Worm (Caenorhabditis elegans) whole organism, L4 larva: Measurements from ENCODE around the gene ZK686.5.

ENCODE experiments used
- F37D6.2 ChIP-seq: sonication (generic microtip); optimal IDR thresholded peaks from 2 replicates; lab custom pipeline; 2016; ENCODE audit warnings: mild to moderate bottlenecking, missing genetic modification characterization, missing compliant biosample characterization
- F49E8.2 ChIP-seq: sonication (generic microtip); optimal IDR thresholded peaks from 2 replicates; lab custom pipeline; 2016; ENCODE audit warnings: missing compliant biosample characterization, mild to moderate bottlenecking, missing genetic modification characterization, borderline replicate concordance
- Y5F2A.4 ChIP-seq: fragments of 200-800 bp; sonication (Bioruptor generic); optimal IDR thresholded peaks from 2 replicates; lab custom pipeline; 2018; ENCODE audit warnings: mild to moderate bottlenecking, missing genetic modification characterization, missing compliant biosample characterization
- Y75B8A.6 ChIP-seq: fragments of 200-800 bp; sonication (Bioruptor generic); IDR thresholded peaks from 2 replicates; pipeline ENCODE4 v1.3.6; 2022; ENCODE audit warnings: missing genetic modification reagents, missing genetic modification characterization, missing compliant biosample characterization
- aha-1 ChIP-seq: fragments of 150-350 bp; peaks from one replicate; lab custom pipeline; 2014; ENCODE audit warnings: missing biosample characterization, missing genetic modification characterization
- aly-2 ChIP-seq: sonication (generic microtip); optimal IDR thresholded peaks from 2 replicates; lab custom pipeline; 2018; ENCODE audit warnings: missing biosample characterization, missing genetic modification characterization
- ama-1 ChIP-seq: fragments of 150-350 bp; optimal IDR thresholded peaks from 2 replicates; lab custom pipeline; 2014; ENCODE audit warnings: inconsistent platforms, mixed read lengths
- arid-1 ChIP-seq: fragments of 200-800 bp; sonication (Bioruptor generic); conservative IDR thresholded peaks from 2 replicates; pipeline ENCODE4 v1.3.6; 2022; ENCODE audit warnings: missing genetic modification reagents, missing genetic modification characterization, missing compliant biosample characterization
- ceh-20 ChIP-seq: fragments of 200-800 bp; sonication (Bioruptor generic); IDR thresholded peaks from 2 replicates; pipeline ENCODE4 v1.3.6; 2022; ENCODE audit warnings: missing genetic modification reagents, missing genetic modification characterization, missing compliant biosample characterization
- ceh-28 ChIP-seq: fragments of 150-350 bp; optimal IDR thresholded peaks from 2 replicates; lab custom pipeline; 2014; ENCODE audit warnings: missing biosample characterization, missing genetic modification reagents, missing genetic modification characterization
- ceh-44 ChIP-seq: fragments of 200-800 bp; sonication (Bioruptor generic); IDR thresholded peaks from 2 replicates; pipeline ENCODE4 v1.3.6; 2022; ENCODE audit warnings: missing genetic modification reagents, missing genetic modification characterization, missing compliant biosample characterization
- ceh-62 ChIP-seq: sonication (generic microtip); optimal IDR thresholded peaks from 2 replicates; lab custom pipeline; 2017; ENCODE audit warnings: missing biosample characterization, missing genetic modification characterization
- daf-16 ChIP-seq, 3 experiments: sonication (generic microtip); optimal IDR thresholded peaks; 2 replicates each; lab custom pipeline; 2016 to 2017; ENCODE audit warnings: missing genetic modification characterization in 3 of 3, missing genetic modification reagents in 3 of 3, mild to moderate bottlenecking in 2 of 3, missing compliant biosample characterization in 2 of 3, missing biosample characterization in 1 of 3, moderate library complexity in 1 of 3
- daf-19 ChIP-seq: fragments of 200-800 bp; sonication (Bioruptor generic); conservative IDR thresholded peaks from 2 replicates; pipeline ENCODE4 v1.3.6; 2022; ENCODE audit warnings: missing genetic modification characterization, missing compliant biosample characterization
- dmd-8 ChIP-seq: fragments of 200-800 bp; sonication (Bioruptor generic); IDR thresholded peaks from 2 replicates; pipeline ENCODE4 v1.3.6; 2022; ENCODE audit warnings: missing genetic modification characterization, missing compliant biosample characterization
- dmd-9 ChIP-seq: fragments of 200-800 bp; sonication (Bioruptor generic); IDR thresholded peaks from 2 replicates; pipeline ENCODE4 v1.3.6; 2022; ENCODE audit warnings: missing genetic modification reagents, missing genetic modification characterization, missing compliant biosample characterization
- egl-27 ChIP-seq: sonication (generic microtip); optimal IDR thresholded peaks from 3 replicates; lab custom pipeline; 2017; ENCODE audit warnings: missing biosample characterization, missing genetic modification reagents, missing genetic modification characterization
- egl-43 ChIP-seq: fragments of 200-800 bp; sonication (Bioruptor generic); IDR thresholded peaks from 2 replicates; pipeline ENCODE4 v1.3.6; 2022; ENCODE audit warnings: missing genetic modification reagents, missing genetic modification characterization, missing compliant biosample characterization
- gei-8 ChIP-seq: fragments of 200-800 bp; sonication (Bioruptor generic); optimal IDR thresholded peaks from 2 replicates; lab custom pipeline; 2018; ENCODE audit warnings: mild to moderate bottlenecking, missing genetic modification characterization, missing compliant biosample characterization
- hlh-30 ChIP-seq: sonication (generic microtip); optimal IDR thresholded peaks from 2 replicates; lab custom pipeline; 2017; ENCODE audit warnings: antibody characterized with exemption, mild to moderate bottlenecking, missing genetic modification characterization, missing compliant biosample characterization; ENCODE audit not compliant: insufficient read depth
- hmg-1.1 ChIP-seq: fragments of 200-800 bp; sonication (Bioruptor generic); IDR thresholded peaks from 2 replicates; pipeline ENCODE4 v1.3.6; 2022; ENCODE audit warnings: missing genetic modification reagents, missing genetic modification characterization, missing compliant biosample characterization
- jun-1 ChIP-seq: fragments of 150-350 bp; optimal IDR thresholded peaks from 2 replicates; lab custom pipeline; 2014; ENCODE audit warnings: missing biosample characterization, missing genetic modification reagents, missing genetic modification characterization
- lin-39 ChIP-seq: fragments of 150-350 bp; optimal IDR thresholded peaks from 2 replicates; lab custom pipeline; 2014; ENCODE audit warnings: missing biosample characterization, missing genetic modification reagents, missing genetic modification characterization
- madf-9 ChIP-seq: fragments of 200-800 bp; sonication (Bioruptor generic); conservative IDR thresholded peaks from 2 replicates; pipeline ENCODE4 v1.3.6; 2022; ENCODE audit warnings: missing genetic modification reagents, missing genetic modification characterization, missing compliant biosample characterization
- mdl-1 ChIP-seq, 2 experiments: fragments of 150-350 bp in 1 of 2; sonication (generic microtip) in 1 of 2; optimal IDR thresholded peaks; 2 replicates each; lab custom pipeline; 2014 to 2017; ENCODE audit warnings: missing biosample characterization in 2 of 2, missing genetic modification characterization in 2 of 2
- mep-1 ChIP-seq: fragments of 150-350 bp; sonication (generic microtip); optimal IDR thresholded peaks from 3 replicates; lab custom pipeline; 2014; ENCODE audit warnings: missing biosample characterization, missing genetic modification characterization
- mes-2 ChIP-seq: sonication (generic microtip); optimal IDR thresholded peaks from 2 replicates; lab custom pipeline; 2016; ENCODE audit warnings: missing genotype, mild to moderate bottlenecking, missing genetic modification characterization, missing compliant biosample characterization; ENCODE audit not compliant: poor library complexity, severe bottlenecking
- mxl-2 ChIP-seq: fragments of 200-800 bp; sonication (Bioruptor generic); conservative IDR thresholded peaks from 2 replicates; pipeline ENCODE4 v1.3.6; 2022; ENCODE audit warnings: missing genetic modification reagents, missing genetic modification characterization, missing compliant biosample characterization
- nhr-10 ChIP-seq: fragments of 150-350 bp; optimal IDR thresholded peaks from 2 replicates; lab custom pipeline; 2014; ENCODE audit warnings: missing biosample characterization, missing genetic modification characterization
- nhr-11 ChIP-seq: fragments of 150-350 bp; optimal IDR thresholded peaks from 2 replicates; lab custom pipeline; 2014; ENCODE audit warnings: missing biosample characterization, missing genetic modification characterization
- nhr-41 ChIP-seq: fragments of 200-800 bp; sonication (Bioruptor generic); IDR thresholded peaks from 2 replicates; pipeline ENCODE4 v1.3.6; 2022; ENCODE audit warnings: missing genetic modification reagents, missing genetic modification characterization, missing compliant biosample characterization
- nhr-6 ChIP-seq: fragments of 150-350 bp; optimal IDR thresholded peaks from 2 replicates; lab custom pipeline; 2014; ENCODE audit warnings: missing biosample characterization, missing genetic modification characterization
- php-3 ChIP-seq: fragments of 200-800 bp; sonication (Bioruptor generic); IDR thresholded peaks from 2 replicates; pipeline ENCODE4 v1.3.6; 2022; ENCODE audit warnings: missing genetic modification reagents, missing genetic modification characterization, missing compliant biosample characterization
- pqm-1 ChIP-seq: sonication (generic microtip); optimal IDR thresholded peaks from 2 replicates; lab custom pipeline; 2017; ENCODE audit warnings: missing biosample characterization, missing genetic modification characterization
- rbr-2 ChIP-seq: sonication (generic microtip); optimal IDR thresholded peaks from 2 replicates; lab custom pipeline; 2016; ENCODE audit warnings: missing genotype, missing genetic modification characterization, missing compliant biosample characterization
- set-16 ChIP-seq: fragments of 200-800 bp; sonication (Bioruptor generic); IDR thresholded peaks from 2 replicates; pipeline ENCODE4 v1.3.6; 2022; ENCODE audit warnings: missing genetic modification reagents, missing genetic modification characterization, missing compliant biosample characterization
- snpc-1.2 ChIP-seq: fragments of 200-800 bp; sonication (Bioruptor generic); IDR thresholded peaks from 2 replicates; pipeline ENCODE4 v1.3.6; 2022; ENCODE audit warnings: missing genetic modification reagents, missing genetic modification characterization, missing compliant biosample characterization
- snpc-4 ChIP-seq: fragments of 150-350 bp; optimal IDR thresholded peaks from 2 replicates; lab custom pipeline; 2014; ENCODE audit warnings: missing biosample characterization, missing genetic modification characterization
- unc-130 ChIP-seq: sonication (generic microtip); optimal IDR thresholded peaks from 2 replicates; lab custom pipeline; 2016; ENCODE audit warnings: missing genetic modification reagents, missing genetic modification characterization, missing compliant biosample characterization
- unc-62 ChIP-seq, 3 experiments: fragments of 150-350 bp in 1 of 3; sonication (generic microtip); optimal IDR thresholded peaks in 2 of 3; peaks in 1 of 3; 1 replicate in 1 of 3; 2 replicates in 2 of 3; lab custom pipeline; 2014 to 2017; ENCODE audit warnings: missing biosample characterization in 3 of 3, missing genetic modification characterization in 3 of 3, missing genetic modification reagents in 3 of 3, missing genotype in 1 of 3
- zip-11 ChIP-seq: fragments of 200-800 bp; sonication (Bioruptor generic); IDR thresholded peaks from 2 replicates; pipeline ENCODE4 v1.3.6; 2022; ENCODE audit warnings: missing genetic modification characterization, missing compliant biosample characterization
- ztf-11 ChIP-seq: fragments of 150-350 bp; optimal IDR thresholded peaks from 2 replicates; lab custom pipeline; 2014; ENCODE audit warnings: missing biosample characterization, missing genetic modification characterization

The ZK686.5 gene

DNA sequence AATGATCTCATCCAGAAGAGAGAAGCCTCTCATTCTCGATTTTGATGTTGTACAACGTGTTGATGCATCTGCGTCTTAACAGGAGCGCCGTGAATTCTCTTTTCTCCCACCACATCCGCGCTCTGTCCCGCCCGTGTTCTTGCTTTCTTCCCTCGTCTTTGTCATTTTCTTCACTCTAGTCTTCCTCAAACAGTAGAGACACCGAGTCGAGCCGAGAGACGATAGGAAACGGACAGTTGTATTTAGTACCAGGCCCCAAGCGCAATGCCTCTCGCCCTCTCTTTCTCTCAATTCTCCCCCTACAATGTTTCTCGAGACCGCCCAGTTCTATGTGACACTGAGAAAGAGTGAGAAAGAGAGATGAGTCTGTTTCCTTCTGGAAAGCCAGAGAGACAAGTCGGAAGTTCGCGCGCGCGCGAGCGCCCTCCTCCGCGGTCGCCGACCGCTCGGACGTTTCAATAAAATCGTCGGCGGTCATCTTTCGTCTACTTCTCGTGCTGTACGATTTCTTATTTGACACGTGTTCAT lies 37.7 kb downstream of the ZK686.5 start, which contains the start of gene ZK112.4 (continued):
- TF ChIP-seq zip-11 (GFP tag; lab: Robert Waterston, UW) (no peak), snpc-4 (tag; lab: Kevin White, UChicago) (no peak), daf-19 (GFP tag; lab: Robert Waterston, UW) (no peak), mxl-2 (GFP tag; lab: Robert Waterston, UW) (no peak), unc-62 (GFP tag; optimal IDR thresholded peaks at IDR 0.05 in 1 of 2; lab: Kevin White, UChicago) (peak in 1 of 2 experiments; percentile 98), unc-62 (tag; optimal IDR thresholded peaks at IDR 0.05; lab: Kevin White, UChicago) (no peak), Y5F2A.4 (no peak), mes-2 (tag; lab: Kevin White, UChicago) (no peak), ceh-62 (no peak), ama-1 (lab: Kevin White, UChicago) (peak; percentile 72), nhr-11 (tag; lab: Kevin White, UChicago) (peak; percentile 91), rbr-2 (peak; percentile 52), set-16 (GFP tag; lab: Robert Waterston, UW) (peak; percentile 93), nhr-6 (tag; lab: Kevin White, UChicago) (no peak), dmd-9 (GFP tag; lab: Robert Waterston, UW) (no peak), egl-43 (GFP tag; lab: Robert Waterston, UW) (peak; percentile 49; the same call in 1 of the 2 replicates), ztf-11 (tag; lab: Kevin White, UChicago) (no peak), madf-9 (GFP tag; lab: Robert Waterston, UW) (0 out of 2 replicates have a peak, but pooled peaks have one; percentile 21), snpc-1.2 (GFP tag; lab: Robert Waterston, UW) (no peak), mdl-1 (tag; optimal IDR thresholded peaks at IDR 0.05; lab: Kevin White, UChicago) (peak; percentile 26 to 57), F37D6.2 (tag; lab: Kevin White, UChicago) (peak; percentile 48), pqm-1 (tag; lab: Kevin White, UChicago) (no peak), ceh-20 (GFP tag; lab: Robert Waterston, UW) (no peak), F49E8.2 (tag; lab: Kevin White, UChicago) (no peak), hmg-1.1 (GFP tag; lab: Robert Waterston, UW) (peak; percentile 49), ceh-28 (tag; lab: Kevin White, UChicago) (no peak), ceh-44 (no peak), nhr-10 (no peak), mep-1 (tag; lab: Kevin White, UChicago) (peak; percentile 90), php-3 (GFP tag; lab: Robert Waterston, UW) (no peak), nhr-41 (GFP tag; lab: Robert Waterston, UW) (no peak), egl-27 (tag; lab: Kevin White, UChicago) (no peak), unc-130 (GFP tag; lab: Kevin White, UChicago) (no peak), lin-39 (tag; lab: Kevin White, UChicago) (no peak), arid-1 (GFP tag; lab: Robert Waterston, UW) (no peak; the same call in 1 of the 2 replicates), jun-1 (tag; lab: Kevin White, UChicago) (no peak), Y75B8A.6 (GFP tag; lab: Robert Waterston, UW) (no peak), aly-2 (tag; lab: Kevin White, UChicago) (no peak), daf-16 (GFP tag; optimal IDR thresholded peaks at IDR 0.05; lab: Kevin White, UChicago) (peak in 1 of 2 experiments; percentile 68), daf-16 (tag; optimal IDR thresholded peaks at IDR 0.05; lab: Kevin White, UChicago) (peak; percentile 25)

ce11 chrIII:7729062-7729461 lies 38.3 kb downstream of the ZK686.5 start:
- TF ChIP-seq dmd-8 (GFP tag; lab: Robert Waterston, UW) (peak; percentile 15; the same call in 1 of the 2 replicates), hlh-30 (peak; percentile 34), aha-1 (tag; lab: Kevin White, UChicago) (peak; percentile 15), gei-8 (GFP tag; lab: Kevin White, UChicago) (no peak)
- TF ChIP-seq, all 104 proteins: peak for 3
